Worm (Caenorhabditis elegans) whole organism, L2 larva: ENCODE results near the gene T10G3.2.

Experiments
- mdl-1 ChIP-seq, 2 experiments: fragments of 150-350 bp in 1 of 2; sonication (generic microtip) in 1 of 2; optimal IDR thresholded peaks; 2 replicates each; lab custom pipeline; 2017; ENCODE audit warnings: missing biosample characterization in 2 of 2, missing genetic modification characterization in 2 of 2
- nhr-237 ChIP-seq: fragments of 150-350 bp; optimal IDR thresholded peaks from 2 replicates; lab custom pipeline; 2014; ENCODE audit warnings: missing biosample characterization, missing genetic modification characterization
- nhr-6 ChIP-seq: fragments of 150-350 bp; optimal IDR thresholded peaks from 2 replicates; lab custom pipeline; 2014; ENCODE audit warnings: missing biosample characterization, missing genetic modification characterization

The T10G3.2 gene

DNA sequence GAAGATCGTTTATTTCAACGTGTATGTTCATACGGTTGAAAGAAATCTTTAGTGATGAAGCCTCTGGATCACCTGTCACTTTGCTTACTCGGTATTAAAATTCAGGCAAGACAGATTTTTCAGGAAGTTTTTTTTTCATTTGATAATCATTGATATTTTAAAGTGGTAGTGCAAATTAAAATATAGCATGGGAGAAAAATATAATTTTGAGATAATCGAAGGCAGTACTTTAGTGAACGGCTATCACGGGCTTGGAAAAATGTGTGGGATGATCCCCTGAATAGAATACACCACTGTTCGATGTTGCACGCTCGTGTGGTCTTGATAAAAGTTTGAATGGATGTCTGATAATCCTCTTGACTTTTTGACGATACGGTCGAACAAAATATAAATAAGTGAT lies 52.3 kb downstream of the T10G3.2 start:
- no peak for TF ChIP-seq nhr-237
- TF ChIP-seq mdl-1 (tag; optimal IDR thresholded peaks at IDR 0.05; lab: Kevin White, UChicago): no peak
- no peak for TF ChIP-seq nhr-6 (tag; lab: Kevin White, UChicago)
